Worm (Caenorhabditis elegans) whole organism, midembryonic: ENCODE data around the gene R08E3.3.

ENCODE experiments used
- T22C8.4 ChIP-seq: fragments of 200-800 bp; sonication (Bioruptor generic); IDR thresholded peaks from 2 replicates; pipeline ENCODE4 v1.3.6; 2022; ENCODE audit warnings: missing genetic modification characterization, missing compliant biosample characterization
- ref-1 ChIP-seq: fragments of 200-800 bp; sonication (Bioruptor generic); conservative IDR thresholded peaks from 2 replicates; pipeline ENCODE4 v1.3.6; 2022; ENCODE audit warnings: missing genetic modification reagents, missing genetic modification characterization, missing compliant biosample characterization
- tab-1 ChIP-seq: fragments of 200-800 bp; sonication (Bioruptor generic); IDR thresholded peaks from 2 replicates; pipeline ENCODE4 v1.3.6; 2022; ENCODE audit warnings: missing genetic modification characterization, missing compliant biosample characterization
- ztf-29 ChIP-seq: fragments of 200-800 bp; sonication (Bioruptor generic); IDR thresholded peaks from 2 replicates; pipeline ENCODE4 v1.3.6; 2022; ENCODE audit warnings: missing genetic modification reagents, missing genetic modification characterization, missing compliant biosample characterization

DNA sequence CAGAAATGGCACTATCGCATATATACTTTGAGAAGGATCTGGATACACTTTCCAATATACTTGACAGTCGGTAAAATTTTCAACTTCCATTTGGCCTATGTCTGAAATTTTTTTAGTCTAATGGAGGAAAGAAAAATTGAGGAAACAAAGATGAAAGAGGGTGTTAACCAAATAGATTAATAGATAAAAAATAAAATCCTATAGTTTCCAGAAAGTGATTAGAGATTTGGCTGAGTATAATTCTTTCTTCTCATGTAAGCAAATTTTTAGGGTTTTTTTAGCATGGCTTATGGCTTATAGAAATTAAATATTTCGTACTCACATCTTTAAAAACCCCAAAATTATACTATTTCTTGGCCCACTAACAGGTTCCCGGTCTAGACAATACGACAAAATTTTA, 48.5 kb upstream of the R08E3.3 start, which contains the start of gene npr-1:
- TF ChIP-seq ref-1 (GFP tag; lab: Robert Waterston, UW) (no peak), tab-1 (GFP tag; lab: Robert Waterston, UW) (no peak), T22C8.4 (GFP tag; lab: Robert Waterston, UW) (no peak), ztf-29 (no peak)
